Fruit fly (Drosophila melanogaster) whole organism, embryonic: Measurements from ENCODE around the gene sick.

Experiments
- B-H1 ChIP-seq: fragments of 200-800 bp; sonication (Bioruptor generic); IDR thresholded peaks from 3 replicates; pipeline ENCODE4 v1.3.6; 2022; ENCODE audit warnings: missing biosample characterization, missing genetic modification characterization
- C15 ChIP-seq: fragments of 200-800 bp; sonication (Bioruptor generic); IDR thresholded peaks from 3 replicates; pipeline ENCODE4 v1.3.6; 2022; ENCODE audit warnings: missing biosample characterization, missing genetic modification characterization
- CG10147 ChIP-seq: fragments of 200-800 bp; sonication (Bioruptor generic); optimal IDR thresholded peaks from 2 replicates; lab custom pipeline; 2019; ENCODE audit warnings: missing biosample characterization, mild to moderate bottlenecking, missing genetic modification characterization, moderate library complexity
- CG10274 ChIP-seq: fragments of 200-800 bp; sonication (Bioruptor generic); optimal IDR thresholded peaks from 3 replicates; lab custom pipeline; 2017; ENCODE audit warnings: missing biosample characterization, mild to moderate bottlenecking, missing genetic modification characterization
- CG10431 ChIP-seq: fragments of 200-800 bp; sonication (Bioruptor generic); optimal IDR thresholded peaks from 3 replicates; lab custom pipeline; 2018; ENCODE audit warnings: missing biosample characterization, mild to moderate bottlenecking, missing genetic modification characterization
- CG10462 ChIP-seq: fragments of 200-800 bp; sonication (Bioruptor generic); optimal IDR thresholded peaks from 2 replicates; lab custom pipeline; 2016; ENCODE audit warnings: missing biosample characterization, missing genetic modification characterization
- CG11398 ChIP-seq: fragments of 200-800 bp; sonication (Bioruptor generic); optimal IDR thresholded peaks from 2 replicates; lab custom pipeline; 2016; ENCODE audit warnings: missing biosample characterization, missing genetic modification characterization
- CG12104 ChIP-seq: fragments of 200-800 bp; sonication (Bioruptor generic); optimal IDR thresholded peaks from 3 replicates; lab custom pipeline; 2016; ENCODE audit warnings: missing biosample characterization, missing genetic modification characterization
- CG13424 ChIP-seq: fragments of 200-800 bp; sonication (Bioruptor generic); optimal IDR thresholded peaks from 2 replicates; lab custom pipeline; 2019; ENCODE audit warnings: missing biosample characterization, mild to moderate bottlenecking, missing genetic modification characterization, moderate library complexity
- CG14050 ChIP-seq: fragments of 200-800 bp; sonication (Bioruptor generic); IDR thresholded peaks from 3 replicates; pipeline ENCODE4 v1.3.6; 2022; ENCODE audit warnings: missing biosample characterization, missing genetic modification characterization
- CG14667 ChIP-seq: fragments of 200-800 bp; sonication (Bioruptor generic); IDR thresholded peaks from 2 replicates; pipeline ENCODE4 v1.3.6; 2022; ENCODE audit warnings: missing biosample characterization, missing genetic modification characterization
- CG15514 ChIP-seq: fragments of 200-800 bp; sonication (Bioruptor generic); optimal IDR thresholded peaks from 3 replicates; lab custom pipeline; 2017; ENCODE audit warnings: missing biosample characterization, missing genetic modification characterization, mild to moderate bottlenecking, moderate library complexity, missing genetic modification reagents
- CG16815 ChIP-seq: fragments of 200-800 bp; sonication (Bioruptor generic); optimal IDR thresholded peaks from 3 replicates; lab custom pipeline; 2017; ENCODE audit warnings: missing biosample characterization, mild to moderate bottlenecking, missing genetic modification characterization
- CG2199 ChIP-seq: fragments of 200-800 bp; sonication (Bioruptor generic); IDR thresholded peaks from 3 replicates; pipeline ENCODE4 v1.3.6; 2022; ENCODE audit warnings: missing biosample characterization, missing genetic modification characterization
- CG2678 ChIP-seq: fragments of 200-800 bp; sonication (Bioruptor generic); optimal IDR thresholded peaks from 3 replicates; lab custom pipeline; 2019; ENCODE audit warnings: missing biosample characterization, mild to moderate bottlenecking, missing genetic modification characterization, moderate library complexity
- CG3838 ChIP-seq: fragments of 200-800 bp; sonication (Bioruptor generic); optimal IDR thresholded peaks from 3 replicates; lab custom pipeline; 2016; ENCODE audit warnings: missing biosample characterization, missing genetic modification characterization
- CG43689 ChIP-seq: fragments of 200-800 bp; sonication (Bioruptor generic); IDR thresholded peaks from 2 replicates; pipeline ENCODE4 v1.3.6; 2022; ENCODE audit warnings: missing biosample characterization, missing genetic modification characterization
- CG4730 ChIP-seq: fragments of 200-800 bp; sonication (Bioruptor generic); IDR thresholded peaks from 2 replicates; pipeline ENCODE4 v1.3.6; 2022; ENCODE audit warnings: missing biosample characterization, missing genetic modification characterization
- CG5180 ChIP-seq: fragments of 200-800 bp; sonication (Bioruptor generic); optimal IDR thresholded peaks from 3 replicates; lab custom pipeline; 2017; ENCODE audit warnings: missing biosample characterization, missing genetic modification characterization, mild to moderate bottlenecking, moderate library complexity, missing genetic modification reagents
- CG6175 ChIP-seq: fragments of 200-800 bp; sonication (Bioruptor generic); IDR thresholded peaks from 3 replicates; pipeline ENCODE4 v1.3.6; 2022; ENCODE audit warnings: missing biosample characterization, missing genetic modification characterization
- CG6272 ChIP-seq: fragments of 200-800 bp; sonication (Bioruptor generic); IDR thresholded peaks from 2 replicates; pipeline ENCODE4 v1.3.6; 2022; ENCODE audit warnings: missing biosample characterization, missing genetic modification characterization
- CG6813 ChIP-seq: fragments of 200-800 bp; sonication (Bioruptor generic); optimal IDR thresholded peaks from 2 replicates; lab custom pipeline; 2017; ENCODE audit warnings: missing biosample characterization, missing genetic modification characterization, mild to moderate bottlenecking, moderate library complexity, missing genetic modification reagents
- CoRest ChIP-seq: fragments of 200-800 bp; sonication (Bioruptor generic); optimal IDR thresholded peaks from 3 replicates; lab custom pipeline; 2018; ENCODE audit warnings: missing biosample characterization, mild to moderate bottlenecking, missing genetic modification characterization, moderate library complexity
- D ChIP-seq, 2 experiments: fragments of 200-800 bp in 1 of 2; fragments of >200 bp in 1 of 2; sonication (Bioruptor generic) in 1 of 2; optimal IDR thresholded peaks; 2 replicates in 1 of 2; 3 replicates in 1 of 2; lab custom pipeline; 2017; ENCODE audit warnings: mild to moderate bottlenecking in 1 of 2, missing biosample characterization in 1 of 2, missing genetic modification characterization in 1 of 2, missing genetic modification reagents in 1 of 2
- Eip74EF ChIP-seq, 2 experiments: fragments of 200-800 bp in 1 of 2; fragments of >200 bp in 1 of 2; sonication (Bioruptor generic) in 1 of 2; optimal IDR thresholded peaks; 2 replicates each; lab custom pipeline; 2017 to 2019; ENCODE audit warnings: missing biosample characterization in 2 of 2, missing genetic modification characterization in 2 of 2, mild to moderate bottlenecking in 1 of 2, moderate library complexity in 1 of 2
- Ets97D ChIP-seq: fragments of 200-800 bp; sonication (Bioruptor generic); optimal IDR thresholded peaks from 3 replicates; lab custom pipeline; 2016; ENCODE audit warnings: missing biosample characterization, missing genetic modification characterization
- HmgZ ChIP-seq: fragments of 200-800 bp; sonication (Bioruptor generic); optimal IDR thresholded peaks from 2 replicates; lab custom pipeline; 2018; ENCODE audit warnings: missing biosample characterization, mild to moderate bottlenecking, missing genetic modification characterization
- Hmr ChIP-seq: fragments of 200-800 bp; sonication (Bioruptor generic); optimal IDR thresholded peaks from 3 replicates; lab custom pipeline; 2017; ENCODE audit warnings: mild to moderate bottlenecking, missing biosample characterization, missing genetic modification reagents, missing genetic modification characterization
- Hr3 ChIP-seq: fragments of 200-800 bp; sonication (Bioruptor generic); optimal IDR thresholded peaks from 3 replicates; lab custom pipeline; 2016; ENCODE audit warnings: missing biosample characterization, missing genetic modification characterization
- Mes4 ChIP-seq: fragments of 200-800 bp; sonication (Bioruptor generic); optimal IDR thresholded peaks from 2 replicates; lab custom pipeline; 2016; ENCODE audit warnings: missing biosample characterization, missing genetic modification characterization
- Oli ChIP-seq: fragments of 200-800 bp; sonication (Bioruptor generic); optimal IDR thresholded peaks from 2 replicates; lab custom pipeline; 2018; ENCODE audit warnings: missing biosample characterization, mild to moderate bottlenecking, missing genetic modification characterization, moderate library complexity
- Sin3A ChIP-seq: fragments of >200 bp; optimal IDR thresholded peaks from 2 replicates; lab custom pipeline; 2018
- TFAM ChIP-seq: fragments of 200-800 bp; sonication (Bioruptor generic); optimal IDR thresholded peaks from 2 replicates; lab custom pipeline; 2017; ENCODE audit warnings: missing biosample characterization, missing genetic modification characterization, inconsistent platforms
- br ChIP-seq: fragments of >200 bp; optimal IDR thresholded peaks from 2 replicates; lab custom pipeline; 2017
- chn ChIP-seq: fragments of 200-800 bp; sonication (Bioruptor generic); optimal IDR thresholded peaks from 2 replicates; lab custom pipeline; 2016; ENCODE audit warnings: missing biosample characterization, missing genetic modification characterization
- corto ChIP-seq: fragments of 200-800 bp; sonication (Bioruptor generic); optimal IDR thresholded peaks from 2 replicates; lab custom pipeline; 2016; ENCODE audit warnings: missing biosample characterization, mild to moderate bottlenecking, missing genetic modification characterization, moderate library complexity
- ken ChIP-seq: fragments of 200-800 bp; sonication (Bioruptor generic); IDR thresholded peaks from 3 replicates; pipeline ENCODE4 v1.3.6; 2022; ENCODE audit warnings: missing biosample characterization, missing genetic modification characterization
- knrl ChIP-seq: fragments of 200-800 bp; sonication (Bioruptor generic); IDR thresholded peaks from 3 replicates; pipeline ENCODE4 v1.3.6; 2022; ENCODE audit warnings: missing biosample characterization, missing genetic modification characterization; ENCODE audit not compliant: partially characterized antibody
- lbe ChIP-seq: fragments of 200-800 bp; sonication (Bioruptor generic); optimal IDR thresholded peaks from 2 replicates; lab custom pipeline; 2016; ENCODE audit warnings: missing biosample characterization, mild to moderate bottlenecking, missing genetic modification characterization
- lilli ChIP-seq: fragments of 200-800 bp; sonication (Bioruptor generic); optimal IDR thresholded peaks from 3 replicates; lab custom pipeline; 2016; ENCODE audit warnings: missing biosample characterization, missing genetic modification characterization
- maf-S ChIP-seq: fragments of 200-800 bp; sonication (Bioruptor generic); optimal IDR thresholded peaks from 2 replicates; lab custom pipeline; 2016; ENCODE audit warnings: missing biosample characterization, missing genetic modification characterization
- mirr ChIP-seq: fragments of 200-800 bp; sonication (Bioruptor generic); optimal IDR thresholded peaks from 3 replicates; lab custom pipeline; 2018; ENCODE audit warnings: missing biosample characterization, mild to moderate bottlenecking, missing genetic modification characterization
- otp ChIP-seq: fragments of 200-800 bp; sonication (Bioruptor generic); IDR thresholded peaks from 3 replicates; pipeline ENCODE4, ENCODE4 v1.3.6; 2022; ENCODE audit warnings: missing biosample characterization, missing genetic modification characterization
- salm ChIP-seq: fragments of 200-800 bp; sonication (Bioruptor generic); optimal IDR thresholded peaks from 2 replicates; lab custom pipeline; 2018; ENCODE audit warnings: missing biosample characterization, mild to moderate bottlenecking, missing genetic modification characterization
- shn ChIP-seq: fragments of 200-800 bp; sonication (Bioruptor generic); optimal IDR thresholded peaks from 3 replicates; lab custom pipeline; 2016; ENCODE audit warnings: missing biosample characterization, missing genetic modification characterization
- sim ChIP-seq: fragments of 200-800 bp; sonication (Bioruptor generic); IDR thresholded peaks from 2 replicates; pipeline ENCODE4 v1.3.6; 2022; ENCODE audit warnings: missing biosample characterization, missing genetic modification characterization
- slp2 ChIP-seq: fragments of 200-800 bp; sonication (Bioruptor generic); optimal IDR thresholded peaks from 2 replicates; lab custom pipeline; 2016; ENCODE audit warnings: missing biosample characterization, missing genetic modification characterization
- tin ChIP-seq: fragments of 200-800 bp; sonication (Bioruptor generic); optimal IDR thresholded peaks from 3 replicates; lab custom pipeline; 2016; ENCODE audit warnings: missing biosample characterization, missing genetic modification characterization
- tio ChIP-seq: fragments of 200-800 bp; sonication (Bioruptor generic); optimal IDR thresholded peaks from 2 replicates; lab custom pipeline; 2017; ENCODE audit warnings: missing biosample characterization, missing genetic modification characterization, inconsistent platforms
- vnd ChIP-seq: fragments of 200-800 bp; sonication (Bioruptor generic); IDR thresholded peaks from 3 replicates; pipeline ENCODE4 v1.3.6; 2022; ENCODE audit warnings: missing biosample characterization, missing genetic modification characterization; ENCODE audit not compliant: partially characterized antibody
- vvl ChIP-seq: fragments of 200-800 bp; sonication (Bioruptor generic); IDR thresholded peaks from 2 replicates; pipeline ENCODE4 v1.3.6; 2022; ENCODE audit warnings: missing biosample characterization, missing genetic modification characterization

sick gene

dm6 chr2L:19887468-19887867 lies 91.3 kb downstream of the sick start (continued):
- peak; percentile 86 for TF ChIP-seq Hmr
- TF ChIP-seq vvl, result peak; percentile 84
- peak; percentile 24 for TF ChIP-seq Mes4
- TF ChIP-seq Eip74EF (GFP tag; optimal IDR thresholded peaks at IDR 0.05; lab: Kevin White, UChicago), result no peak
- peak; percentile 28 for TF ChIP-seq CG10274 (GFP tag; lab: Kevin White, UChicago)
- peak; percentile 45 for TF ChIP-seq CG16815 (GFP tag; lab: Kevin White, UChicago)
- TF ChIP-seq CG15514 (GFP tag; lab: Kevin White, UChicago), result peak; percentile 88
- TF ChIP-seq CG2678 (tag; lab: Kevin White, UChicago), result peak; percentile 45
- peak; percentile 80 for TF ChIP-seq chn
- no peak for TF ChIP-seq Sin3A
- TF ChIP-seq Hr3 (GFP tag; lab: Kevin White, UChicago), result peak; percentile 60
- peak; percentile 81 for TF ChIP-seq ken (GFP tag; lab: Robert Waterston, UW)
- TF ChIP-seq CoRest (tag; lab: Kevin White, UChicago), result peak; percentile 70
- TF ChIP-seq otp (GFP tag; lab: Robert Waterston, UW), result peak; percentile 47; the same call in 1 of the 3 replicates
- no peak for TF ChIP-seq sim (GFP tag; lab: Robert Waterston, UW)
- peak; percentile 34 for TF ChIP-seq CG10462 (GFP tag; lab: Kevin White, UChicago)
- TF ChIP-seq CG6175, result no peak
- no peak for TF ChIP-seq CG4730 (GFP tag; lab: Robert Waterston, UW)
- TF ChIP-seq CG12104 (GFP tag; lab: Kevin White, UChicago), result peak; percentile 9
- no peak for TF ChIP-seq corto (GFP tag; lab: Kevin White, UChicago)
- peak; percentile 36 for TF ChIP-seq Oli (tag; lab: Kevin White, UChicago)
- TF ChIP-seq CG13424 (tag; lab: Kevin White, UChicago), result peak; percentile 77
- TF ChIP-seq CG5180, result peak; percentile 60
- TF ChIP-seq lbe (GFP tag; lab: Kevin White, UChicago), result no peak
- TF ChIP-seq CG6813 (GFP tag; lab: Kevin White, UChicago), result peak; percentile 49
- TF ChIP-seq tin (GFP tag; lab: Kevin White, UChicago), result peak; percentile 79
- TF ChIP-seq maf-S (GFP tag; lab: Kevin White, UChicago), result peak; percentile 68
- peak; percentile 27 for TF ChIP-seq CG10147
- peak; percentile 77 for TF ChIP-seq shn (GFP tag; lab: Kevin White, UChicago)
- TF ChIP-seq br (lab: Kevin White, UChicago), result no peak
- peak; percentile 61 for TF ChIP-seq Ets97D (GFP tag; lab: Kevin White, UChicago)
- peak; percentile 95 for TF ChIP-seq CG2199 (GFP tag; lab: Robert Waterston, UW)
- TF ChIP-seq CG11398 (GFP tag; lab: Kevin White, UChicago), result no peak
- 0 out of 3 replicates have a peak, but pooled peaks have one; percentile 21 for TF ChIP-seq CG14050 (GFP tag; lab: Robert Waterston, UW)
- TF ChIP-seq TFAM, result no peak
- peak; percentile 36 for TF ChIP-seq mirr (GFP tag; lab: Kevin White, UChicago)
- peak; percentile 52 for TF ChIP-seq slp2 (GFP tag; lab: Kevin White, UChicago)
- TF ChIP-seq salm, result no peak
- no peak for TF ChIP-seq CG43689 (GFP tag; lab: Robert Waterston, UW)
- no peak for TF ChIP-seq D (optimal IDR thresholded peaks at IDR 0.05; lab: Kevin White, UChicago)
- peak; percentile 53 for TF ChIP-seq D (GFP tag; optimal IDR thresholded peaks at IDR 0.05; lab: Kevin White, UChicago)
- TF ChIP-seq B-H1 (GFP tag; lab: Robert Waterston, UW), result peak; percentile 29; the same call in 1 of the 3 replicates
- TF ChIP-seq CG6272 (GFP tag; lab: Robert Waterston, UW), result peak; percentile 62
- peak; percentile 74 for TF ChIP-seq lilli (GFP tag; lab: Kevin White, UChicago)
- no peak for TF ChIP-seq C15 (GFP tag; lab: Robert Waterston, UW)
- TF ChIP-seq tio (GFP tag; lab: Kevin White, UChicago), result peak; percentile 11
- peak; percentile 90 for TF ChIP-seq HmgZ (tag; lab: Kevin White, UChicago)
- TF ChIP-seq CG14667 (GFP tag; lab: Robert Waterston, UW), result peak; percentile 59
- TF ChIP-seq CG3838 (GFP tag; lab: Kevin White, UChicago), result peak; percentile 38
- no peak for TF ChIP-seq CG10431
- no peak for TF ChIP-seq vnd (GFP tag; lab: Robert Waterston, UW)
- TF ChIP-seq knrl (GFP tag; lab: Robert Waterston, UW), result peak; percentile 59; the same call in 1 of the 3 replicates
